Fruit fly (Drosophila melanogaster): ENCODE results near the gene CG9004.

DNA sequence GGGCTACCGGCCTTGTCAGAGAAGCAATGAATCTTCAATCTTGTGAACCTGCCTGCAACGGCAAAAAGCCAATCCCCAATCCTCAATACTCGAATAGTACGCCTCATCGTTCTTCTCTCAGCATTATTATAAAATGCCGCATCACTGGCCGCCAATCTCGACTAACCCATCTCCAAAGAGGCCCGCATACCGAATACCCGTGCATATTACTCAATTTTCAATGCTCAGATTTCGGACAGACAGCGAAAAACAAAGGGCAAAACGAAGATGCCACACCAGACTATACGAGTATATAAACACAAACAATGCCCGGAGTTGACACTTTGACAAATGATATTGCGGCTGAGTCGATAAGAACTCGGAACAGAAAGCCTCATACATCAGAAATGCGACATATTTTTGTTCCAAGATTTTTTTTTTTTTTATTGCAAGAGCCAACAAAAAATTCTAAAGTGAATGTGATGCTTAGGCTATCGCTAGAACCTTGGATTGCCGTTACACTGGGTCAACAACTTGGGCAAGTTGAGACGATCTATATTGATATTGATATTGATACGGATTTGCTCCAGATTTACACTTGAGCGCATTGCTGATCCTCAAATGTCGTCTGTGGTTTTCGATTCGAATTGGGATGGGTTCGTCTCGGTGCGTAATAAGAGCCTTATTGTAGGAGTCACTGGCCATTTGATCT is 19.4 kb downstream of the CG9004 start:
- no peak for TF ChIP-seq CG7556 (GFP tag; optimal IDR thresholded peaks at IDR 0.05)
- no peak for TF ChIP-seq gfzf (GFP tag; optimal IDR thresholded peaks at IDR 0.05)
- TF ChIP-seq wek (GFP tag; optimal IDR thresholded peaks at IDR 0.05): no peak
- no peak for TF ChIP-seq CG8478 (optimal IDR thresholded peaks at IDR 0.05)
- no peak for TF ChIP-seq eyg (GFP tag; optimal IDR thresholded peaks at IDR 0.05)
- no peak for TF ChIP-seq CG13287 (GFP tag; IDR thresholded peaks at IDR 0.05; ENCODE audit: partially characterized antibody)
- no peak for TF ChIP-seq CG14710 (tag; optimal IDR thresholded peaks at IDR 0.05)
- no peak for TF ChIP-seq vnd (GFP tag; IDR thresholded peaks at IDR 0.05; ENCODE audit: partially characterized antibody)
- TF ChIP-seq CG7987 (GFP tag; optimal IDR thresholded peaks at IDR 0.05): peak; percentile 14
- no peak for TF ChIP-seq danr (GFP tag; IDR thresholded peaks at IDR 0.05)
- TF ChIP-seq CG9932 (GFP tag; IDR thresholded peaks at IDR 0.05): no peak
